Fruit fly (Drosophila melanogaster): ENCODE data around the gene Itpr.

The Itpr gene

dm6 chr3R:5518627-5519026 lies 1.7 kb downstream of the Itpr start (continued):
- TF ChIP-seq NC2α (GFP tag; optimal IDR thresholded peaks at IDR 0.05) (peak; percentile 19), Dll (GFP tag; IDR thresholded peaks at IDR 0.05; ENCODE audit: partially characterized antibody) (0 out of 4 replicates have a peak, but pooled peaks have one; percentile 28), her (GFP tag; optimal IDR thresholded peaks at IDR 0.05) (peak; percentile 54), CG9437 (GFP tag; optimal IDR thresholded peaks at IDR 0.05) (peak; percentile 48), grau (tag; optimal IDR thresholded peaks at IDR 0.05) (peak; percentile 43), eve (GFP tag; optimal IDR thresholded peaks at IDR 0.05) (no peak), gce (GFP tag; IDR thresholded peaks at IDR 0.05) (no peak), Kr (GFP tag; optimal IDR thresholded peaks at IDR 0.05) (no peak), CG8089 (GFP tag; optimal IDR thresholded peaks at IDR 0.05) (peak; percentile 53), Ssrp (tag; optimal IDR thresholded peaks at IDR 0.05) (peak; percentile 60), lmd (GFP tag; IDR thresholded peaks at IDR 0.05) (peak; percentile 52), Asciz (GFP tag; optimal IDR thresholded peaks at IDR 0.05) (peak; percentile 10), CG10979 (tag; optimal IDR thresholded peaks at IDR 0.05) (peak; percentile 62), CkIIα-i1 (GFP tag; IDR thresholded peaks at IDR 0.05) (no peak), mirr (GFP tag; optimal IDR thresholded peaks at IDR 0.05) (no peak), CG6854 (GFP tag; optimal IDR thresholded peaks at IDR 0.05) (no peak), CG8924 (tag; optimal IDR thresholded peaks at IDR 0.05) (peak; percentile 41), pros (GFP tag; optimal IDR thresholded peaks at IDR 0.05) (no peak), CG11398 (GFP tag; optimal IDR thresholded peaks at IDR 0.05) (peak; percentile 45), luna (GFP tag; optimal IDR thresholded peaks at IDR 0.05) (no peak), otp (GFP tag; IDR thresholded peaks at IDR 0.05) (0 out of 3 replicates have a peak, but pooled peaks have one; percentile 57), trem (tag; optimal IDR thresholded peaks at IDR 0.05) (peak; percentile 32), CG9876 (GFP tag; optimal IDR thresholded peaks at IDR 0.05) (peak; percentile 24), fd96Cb (tag; optimal IDR thresholded peaks at IDR 0.05) (peak; percentile 39), mam (GFP tag; optimal IDR thresholded peaks at IDR 0.05) (peak; percentile 24), CG7357 (GFP tag; IDR thresholded peaks at IDR 0.05) (0 out of 3 replicates have a peak, but pooled peaks have one; percentile 28), Oli (tag; optimal IDR thresholded peaks at IDR 0.05) (peak; percentile 67), Ets97D (GFP tag; optimal IDR thresholded peaks at IDR 0.05) (no peak), wdn (GFP tag; IDR thresholded peaks at IDR 0.05) (no peak), gfzf (GFP tag; optimal IDR thresholded peaks at IDR 0.05) (no peak), TFAM (GFP tag; optimal IDR thresholded peaks at IDR 0.05) (no peak), Eip74EF (GFP tag; optimal IDR thresholded peaks at IDR 0.05) (peak in 1 of 2 experiments; percentile 23), MBD-R2 (GFP tag; IDR thresholded peaks at IDR 0.05) (no peak), Dref (GFP tag; IDR thresholded peaks at IDR 0.05) (no peak), tio (GFP tag; optimal IDR thresholded peaks at IDR 0.05) (peak; percentile 41), danr (GFP tag; IDR thresholded peaks at IDR 0.05) (no peak), HLH3B (GFP tag; IDR thresholded peaks at IDR 0.05) (peak; percentile 32; the same call in 1 of the 2 replicates), CG13624 (GFP tag; optimal IDR thresholded peaks at IDR 0.05) (peak; percentile 34), CG12155 (GFP tag; optimal IDR thresholded peaks at IDR 0.05) (peak; percentile 27), CG32772 (GFP tag; IDR thresholded peaks at IDR 0.05) (0 out of 2 replicates have a peak, but pooled peaks have one; percentile 46), CG13424 (tag; optimal IDR thresholded peaks at IDR 0.05) (peak; percentile 54), oc (tag; optimal IDR thresholded peaks at IDR 0.05) (peak; percentile 50), CG7963 (GFP tag; IDR thresholded peaks at IDR 0.05; ENCODE audit: partially characterized antibody) (no peak), exex (tag; optimal IDR thresholded peaks at IDR 0.05) (no peak), az2 (GFP tag; optimal IDR thresholded peaks at IDR 0.05) (peak; percentile 64), CG4424 (GFP tag; optimal IDR thresholded peaks at IDR 0.05) (peak; percentile 61), CG6272 (GFP tag; IDR thresholded peaks at IDR 0.05) (no peak), grn (GFP tag; optimal IDR thresholded peaks at IDR 0.05) (peak; percentile 54), PHDP (tag; optimal IDR thresholded peaks at IDR 0.05) (peak; percentile 31), CG8765 (GFP tag; IDR thresholded peaks at IDR 0.05) (no peak), Chrac-16 (GFP tag; optimal IDR thresholded peaks at IDR 0.05) (peak; percentile 39)
